Worm (Caenorhabditis elegans): Measurements from ENCODE around the gene M04C3.2.

DNA sequence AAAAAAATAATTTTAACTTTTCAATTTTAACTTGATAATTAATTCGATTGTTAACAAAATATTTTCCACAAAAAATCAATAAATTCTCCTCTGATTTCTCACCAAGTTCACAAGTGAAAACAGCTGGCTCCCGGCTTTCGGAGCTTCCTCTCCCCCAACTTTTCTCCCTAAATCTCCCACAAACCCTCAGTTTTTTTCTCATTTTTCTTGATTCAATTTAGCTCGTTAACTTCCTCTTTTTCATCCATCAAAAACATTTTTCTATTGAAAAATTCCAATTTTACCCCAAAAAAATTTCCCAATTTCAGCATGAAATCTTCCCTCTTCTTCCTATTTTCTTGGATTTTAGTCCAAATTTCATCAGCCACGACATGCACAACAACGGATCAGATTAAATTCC, 21.7 kb upstream of the M04C3.2 start, which contains the start of gene Y43F8B.11:
- TF ChIP-seq W03F9.2 (tag; optimal IDR thresholded peaks at IDR 0.05) (no peak), him-1 (tag; optimal IDR thresholded peaks at IDR 0.05) (no peak), dao-5 (tag; optimal IDR thresholded peaks at IDR 0.05) (no peak)
